Worm (Caenorhabditis elegans) whole organism, young adult: ENCODE data around the gene ZC53.22.

Source experiments
- B0019.2 ChIP-seq: fragments of 200-800 bp; sonication (Bioruptor generic); conservative IDR thresholded peaks from 2 replicates; pipeline ENCODE4 v1.3.6; 2022; ENCODE audit warnings: missing genetic modification reagents, missing genetic modification characterization, missing compliant biosample characterization
- D2030.7 ChIP-seq: fragments of 200-800 bp; sonication (Bioruptor generic); IDR thresholded peaks from 2 replicates; pipeline ENCODE4 v1.3.6; 2022; ENCODE audit warnings: missing genetic modification reagents, missing genetic modification characterization, missing compliant biosample characterization
- F37B4.10 ChIP-seq: fragments of 200-800 bp; sonication (Bioruptor generic); IDR thresholded peaks from 2 replicates; pipeline ENCODE4 v1.3.6; 2022; ENCODE audit warnings: missing genetic modification characterization, missing compliant biosample characterization
- F39B2.1 ChIP-seq: fragments of 200-800 bp; sonication (Bioruptor generic); IDR thresholded peaks from 2 replicates; pipeline ENCODE4 v1.3.6; 2022; ENCODE audit warnings: missing genetic modification reagents, missing genetic modification characterization, missing compliant biosample characterization
- F55B11.4 ChIP-seq: sonication (generic microtip); optimal IDR thresholded peaks from 2 replicates; lab custom pipeline; 2016; ENCODE audit warnings: missing compliant biosample characterization, missing genetic modification characterization, borderline replicate concordance; ENCODE audit not compliant: insufficient read depth
- Y53G8AR.9 ChIP-seq: fragments of 200-800 bp; sonication (Bioruptor generic); conservative IDR thresholded peaks from 2 replicates; pipeline ENCODE4 v1.3.6; 2022; ENCODE audit warnings: missing genetic modification reagents, missing genetic modification characterization, missing compliant biosample characterization
- Y79H2A.3 ChIP-seq: fragments of 200-800 bp; sonication (Bioruptor generic); conservative IDR thresholded peaks from 2 replicates; pipeline ENCODE4 v1.3.6; 2022; ENCODE audit warnings: missing genetic modification reagents, missing genetic modification characterization, missing compliant biosample characterization
- ZK185.1 ChIP-seq: sonication (generic microtip); optimal IDR thresholded peaks from 2 replicates; lab custom pipeline; 2016; ENCODE audit warnings: mild to moderate bottlenecking, missing genetic modification characterization, missing compliant biosample characterization; ENCODE audit not compliant: poor library complexity, severe bottlenecking
- ama-1 ChIP-seq, 3 experiments: fragments of 150-350 bp in 1 of 3; sonication (generic microtip) in 2 of 3; optimal IDR thresholded peaks; 2 replicates each; lab custom pipeline; 2014 to 2018; ENCODE audit warnings: missing biosample characterization in 2 of 3, missing genetic modification characterization in 2 of 3, missing genetic modification reagents in 2 of 3
- atf-7 ChIP-seq: sonication (generic microtip); optimal IDR thresholded peaks from 2 replicates; lab custom pipeline; 2017; ENCODE audit warnings: mild to moderate bottlenecking, missing genetic modification characterization, missing compliant biosample characterization
- attf-5 ChIP-seq: fragments of 200-800 bp; sonication (Bioruptor generic); optimal IDR thresholded peaks from 2 replicates; lab custom pipeline; 2018; ENCODE audit warnings: mild to moderate bottlenecking, missing genetic modification characterization, missing compliant biosample characterization
- bed-2 ChIP-seq: fragments of 200-800 bp; sonication (Bioruptor generic); IDR thresholded peaks from 2 replicates; pipeline ENCODE4 v1.3.6; 2022; ENCODE audit warnings: missing genetic modification reagents, missing genetic modification characterization, missing compliant biosample characterization
- ceh-100 ChIP-seq: fragments of 200-800 bp; sonication (Bioruptor generic); IDR thresholded peaks from 2 replicates; pipeline ENCODE4 v1.3.6; 2022; ENCODE audit warnings: missing genetic modification reagents, missing genetic modification characterization, missing compliant biosample characterization
- ceh-27 ChIP-seq: fragments of 200-800 bp; sonication (Bioruptor generic); optimal IDR thresholded peaks from 2 replicates; lab custom pipeline; 2018; ENCODE audit warnings: mild to moderate bottlenecking, missing genetic modification characterization, moderate library complexity, missing compliant biosample characterization
- ceh-79 ChIP-seq: sonication (generic microtip); optimal IDR thresholded peaks from 2 replicates; lab custom pipeline; 2017; ENCODE audit warnings: mild to moderate bottlenecking, missing genetic modification characterization, missing compliant biosample characterization
- chd-7 ChIP-seq: sonication (generic microtip); optimal IDR thresholded peaks from 2 replicates; lab custom pipeline; 2016; ENCODE audit warnings: mild to moderate bottlenecking, missing genetic modification characterization, moderate library complexity, missing compliant biosample characterization
- dpl-1 ChIP-seq: fragments of 150-350 bp; optimal IDR thresholded peaks from 2 replicates; lab custom pipeline; 2014; ENCODE audit warnings: missing biosample characterization, missing genetic modification reagents, missing genetic modification characterization
- egl-18 ChIP-seq: fragments of 200-800 bp; sonication (Bioruptor generic); IDR thresholded peaks from 2 replicates; pipeline ENCODE4 v1.3.6; 2022; ENCODE audit warnings: missing genetic modification reagents, missing genetic modification characterization, missing compliant biosample characterization
- lag-1 ChIP-seq: fragments of 200-800 bp; sonication (Bioruptor generic); IDR thresholded peaks from 2 replicates; pipeline ENCODE4 v1.3.6; 2022; ENCODE audit warnings: missing genetic modification reagents, missing genetic modification characterization, missing compliant biosample characterization
- let-607 ChIP-seq, 2 experiments: fragments of 200-800 bp in 1 of 2; sonication (Bioruptor generic) in 1 of 2; sonication (generic microtip) in 1 of 2; optimal IDR thresholded peaks; 2 replicates each; lab custom pipeline; 2016 to 2018; ENCODE audit warnings: mild to moderate bottlenecking in 2 of 2, missing compliant biosample characterization in 2 of 2, missing genetic modification characterization in 2 of 2, moderate library complexity in 2 of 2, missing genotype in 1 of 2
- lin-26 ChIP-seq: fragments of 200-800 bp; sonication (Bioruptor generic); IDR thresholded peaks from 2 replicates; pipeline ENCODE4 v1.3.6; 2022; ENCODE audit warnings: missing genetic modification reagents, missing genetic modification characterization, missing compliant biosample characterization
- lsl-1 ChIP-seq: fragments of 200-800 bp; sonication (Bioruptor generic); optimal IDR thresholded peaks from 2 replicates; lab custom pipeline; 2018; ENCODE audit warnings: mild to moderate bottlenecking, missing genetic modification characterization, moderate library complexity, missing compliant biosample characterization
- madf-10 ChIP-seq: sonication (generic microtip); optimal IDR thresholded peaks from 2 replicates; lab custom pipeline; 2016; ENCODE audit warnings: mild to moderate bottlenecking, missing genetic modification characterization, missing compliant biosample characterization
- madf-3 ChIP-seq: fragments of 200-800 bp; sonication (Bioruptor generic); IDR thresholded peaks from 2 replicates; pipeline ENCODE4 v1.3.6; 2022; ENCODE audit warnings: missing genetic modification reagents, missing genetic modification characterization, missing compliant biosample characterization
- mes-4 ChIP-seq: sonication (generic microtip); optimal IDR thresholded peaks from 2 replicates; lab custom pipeline; 2016; ENCODE audit warnings: missing genotype, missing genetic modification characterization, missing compliant biosample characterization
- mxl-1 ChIP-seq: sonication (generic microtip); optimal IDR thresholded peaks from 2 replicates; lab custom pipeline; 2016; ENCODE audit warnings: missing genetic modification characterization, missing compliant biosample characterization
- nfya-1 ChIP-seq: sonication (generic microtip); optimal IDR thresholded peaks from 2 replicates; lab custom pipeline; 2017; ENCODE audit warnings: antibody characterized with exemption, missing compliant biosample characterization, missing genetic modification characterization, borderline replicate concordance; ENCODE audit not compliant: insufficient read depth
- pbrm-1 ChIP-seq: fragments of 200-800 bp; sonication (Bioruptor generic); IDR thresholded peaks from 2 replicates; pipeline ENCODE4 v1.3.6; 2022; ENCODE audit warnings: missing genetic modification reagents, missing genetic modification characterization, missing compliant biosample characterization
- rec-8 ChIP-seq, 2 experiments: sonication (generic microtip); optimal IDR thresholded peaks; 2 replicates each; lab custom pipeline; 2016; ENCODE audit warnings: mild to moderate bottlenecking in 2 of 2, missing genetic modification characterization in 2 of 2, missing genetic modification reagents in 2 of 2, missing genotype in 2 of 2, missing biosample characterization in 1 of 2, missing compliant biosample characterization in 1 of 2, moderate library complexity in 1 of 2
- rpc-1 ChIP-seq, 2 experiments: fragments of 150-350 bp in 1 of 2; sonication (generic microtip) in 1 of 2; optimal IDR thresholded peaks; 2 replicates each; lab custom pipeline; 2014 to 2018; ENCODE audit warnings: missing biosample characterization in 1 of 2, missing genetic modification characterization in 1 of 2, missing genetic modification reagents in 1 of 2, missing genotype in 1 of 2
- snpc-3.4 ChIP-seq: sonication (generic microtip); optimal IDR thresholded peaks from 2 replicates; lab custom pipeline; 2017; ENCODE audit warnings: missing genetic modification characterization, mild to moderate bottlenecking, missing compliant biosample characterization, antibody characterized with exemption, moderate library complexity, missing genotype, missing genetic modification reagents
- ztf-18 ChIP-seq: sonication (generic microtip); optimal IDR thresholded peaks from 2 replicates; lab custom pipeline; 2016; ENCODE audit warnings: missing genotype, mild to moderate bottlenecking, missing genetic modification characterization, missing compliant biosample characterization
- ztf-26 ChIP-seq: sonication (generic microtip); optimal IDR thresholded peaks from 2 replicates; lab custom pipeline; 2017; ENCODE audit warnings: missing genetic modification characterization, missing compliant biosample characterization
- ztf-3 ChIP-seq: fragments of 200-800 bp; sonication (Bioruptor generic); optimal IDR thresholded peaks from 2 replicates; lab custom pipeline; 2018; ENCODE audit warnings: mild to moderate bottlenecking, missing genetic modification characterization, missing compliant biosample characterization

The ZC53.22 gene

DNA sequence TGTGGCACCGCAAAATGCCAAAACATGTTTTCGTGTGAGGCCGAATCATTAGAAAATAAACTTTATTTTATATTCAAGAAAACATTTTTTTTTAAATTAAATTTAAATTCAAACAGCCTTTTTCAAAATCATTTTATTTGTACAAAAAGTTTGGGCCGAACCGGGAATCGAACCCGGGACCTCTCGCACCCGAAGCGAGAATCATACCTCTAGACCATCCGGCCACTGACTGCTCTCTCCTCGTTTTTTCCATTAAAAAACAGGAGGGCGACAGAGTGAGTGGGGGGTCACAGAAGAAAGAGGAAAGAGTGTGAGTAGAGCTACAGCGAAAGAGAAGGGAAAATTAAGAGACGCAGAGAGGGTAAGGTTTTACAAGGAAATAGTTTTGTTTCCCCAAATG, 41.5 kb downstream of the ZC53.22 start (continued):
- no peak for TF ChIP-seq F37B4.10 (GFP tag; lab: Robert Waterston, UW)
- peak; percentile 67 for TF ChIP-seq snpc-3.4 (tag; lab: Kevin White, UChicago)
- TF ChIP-seq madf-3 (GFP tag; lab: Robert Waterston, UW) = no peak
- TF ChIP-seq rec-8 (tag; optimal IDR thresholded peaks at IDR 0.05; lab: Kevin White, UChicago) = peak; percentile 66 to 72
- no peak for TF ChIP-seq F55B11.4 (tag; lab: Kevin White, UChicago)
- no peak for TF ChIP-seq ama-1 (optimal IDR thresholded peaks at IDR 0.05; lab: Kevin White, UChicago)
- peak; percentile 38 to 55 for TF ChIP-seq ama-1 (GFP tag; optimal IDR thresholded peaks at IDR 0.05; lab: Kevin White, UChicago)
- TF ChIP-seq ceh-100 (GFP tag; lab: Robert Waterston, UW) = peak; percentile 48
- TF ChIP-seq nfya-1 = no peak
- TF ChIP-seq ceh-79 (tag; lab: Kevin White, UChicago) = no peak
- no peak for TF ChIP-seq Y53G8AR.9 (GFP tag; lab: Robert Waterston, UW)
- TF ChIP-seq ZK185.1 = peak; percentile 79
- TF ChIP-seq lsl-1 (GFP tag; lab: Kevin White, UChicago) = no peak
- TF ChIP-seq let-607 (tag; optimal IDR thresholded peaks at IDR 0.05; lab: Kevin White, UChicago) = peak in 1 of 2 experiments; percentile 9
- no peak for TF ChIP-seq egl-18 (GFP tag; lab: Robert Waterston, UW)
- TF ChIP-seq ztf-18 (tag; lab: Kevin White, UChicago) = peak; percentile 58
- peak; percentile 41 for TF ChIP-seq attf-5
- TF ChIP-seq lag-1 (GFP tag; lab: Robert Waterston, UW) = 0 out of 2 replicates have a peak, but pooled peaks have one; percentile 51
- TF ChIP-seq rpc-1 (optimal IDR thresholded peaks at IDR 0.05; lab: Kevin White, UChicago) = peak; percentile 78
- TF ChIP-seq rpc-1 (tag; optimal IDR thresholded peaks at IDR 0.05; lab: Kevin White, UChicago) = peak; percentile 91
- TF ChIP-seq Y79H2A.3 = no peak
- TF ChIP-seq atf-7 (tag; lab: Kevin White, UChicago) = peak; percentile 59
- no peak for TF ChIP-seq bed-2 (GFP tag; lab: Robert Waterston, UW)
- peak; percentile 37 for TF ChIP-seq mes-4 (tag; lab: Kevin White, UChicago)
- no peak for TF ChIP-seq pbrm-1 (GFP tag; lab: Robert Waterston, UW)
- no peak for TF ChIP-seq F39B2.1 (GFP tag; lab: Robert Waterston, UW)
- TF ChIP-seq lin-26 = no peak
- no peak for TF ChIP-seq D2030.7
- no peak for TF ChIP-seq B0019.2 (GFP tag; lab: Robert Waterston, UW)
- peak; percentile 85 for TF ChIP-seq mxl-1 (tag; lab: Kevin White, UChicago)
- peak; percentile 56 for TF ChIP-seq ztf-26 (tag; lab: Kevin White, UChicago)
- no peak for TF ChIP-seq dpl-1
- TF ChIP-seq chd-7 (tag; lab: Kevin White, UChicago) = peak; percentile 50
- peak; percentile 64 for TF ChIP-seq ceh-27 (GFP tag; lab: Kevin White, UChicago)
- TF ChIP-seq madf-10 (tag; lab: Kevin White, UChicago) = peak; percentile 53
- peak; percentile 23 for TF ChIP-seq ztf-3 (GFP tag; lab: Kevin White, UChicago)
